Fruit fly (Drosophila melanogaster) whole organism, embryonic: Measurements from ENCODE around the gene CG32281.
A peak's percentile ranks its signal among the peaks of the same experiment; 100 is the strongest.

Source experiments
- Ada2b ChIP-seq: fragments of 200-800 bp; sonication (Bioruptor generic); IDR thresholded peaks from 2 replicates; pipeline ENCODE4 v1.3.6; 2022; ENCODE audit warnings: missing biosample characterization, missing genetic modification characterization
- B-H1 ChIP-seq: fragments of 200-800 bp; sonication (Bioruptor generic); IDR thresholded peaks from 3 replicates; pipeline ENCODE4 v1.3.6; 2022; ENCODE audit warnings: missing biosample characterization, missing genetic modification characterization
- CG10654 ChIP-seq: fragments of 200-800 bp; sonication (Bioruptor generic); optimal IDR thresholded peaks from 2 replicates; lab custom pipeline; 2016; ENCODE audit warnings: missing biosample characterization, missing genetic modification characterization
- CG11247 ChIP-seq: fragments of 200-800 bp; sonication (Bioruptor generic); IDR thresholded peaks from 2 replicates; pipeline ENCODE4 v1.3.6; 2022; ENCODE audit warnings: missing biosample characterization, missing genetic modification characterization
- CG12104 ChIP-seq: fragments of 200-800 bp; sonication (Bioruptor generic); optimal IDR thresholded peaks from 3 replicates; lab custom pipeline; 2016; ENCODE audit warnings: missing biosample characterization, missing genetic modification characterization
- CG1233 ChIP-seq: fragments of 200-800 bp; sonication (Bioruptor generic); optimal IDR thresholded peaks from 4 replicates; lab custom pipeline; 2018; ENCODE audit warnings: missing biosample characterization, mild to moderate bottlenecking, missing genetic modification characterization
- CG12391 ChIP-seq: fragments of 200-800 bp; sonication (Bioruptor generic); optimal IDR thresholded peaks from 3 replicates; lab custom pipeline; 2018; ENCODE audit warnings: missing biosample characterization, mild to moderate bottlenecking, missing genetic modification characterization, moderate library complexity
- CG15696 ChIP-seq: fragments of 200-800 bp; sonication (Bioruptor generic); optimal IDR thresholded peaks from 2 replicates; lab custom pipeline; 2019; ENCODE audit warnings: missing biosample characterization, mild to moderate bottlenecking, missing genetic modification characterization, moderate library complexity
- CG1647 ChIP-seq: fragments of 200-800 bp; sonication (Bioruptor generic); optimal IDR thresholded peaks from 3 replicates; lab custom pipeline; 2016; ENCODE audit warnings: missing biosample characterization, missing genetic modification characterization
- CG17359 ChIP-seq: fragments of 200-800 bp; sonication (Bioruptor generic); optimal IDR thresholded peaks from 3 replicates; lab custom pipeline; 2018; ENCODE audit warnings: missing biosample characterization, mild to moderate bottlenecking, missing genetic modification characterization, moderate library complexity
- CG17802 ChIP-seq: fragments of 200-800 bp; sonication (Bioruptor generic); optimal IDR thresholded peaks from 2 replicates; lab custom pipeline; 2018; ENCODE audit warnings: missing biosample characterization, mild to moderate bottlenecking, missing genetic modification characterization, moderate library complexity
- CG2678 ChIP-seq: fragments of 200-800 bp; sonication (Bioruptor generic); optimal IDR thresholded peaks from 3 replicates; lab custom pipeline; 2019; ENCODE audit warnings: missing biosample characterization, mild to moderate bottlenecking, missing genetic modification characterization, moderate library complexity
- CG32767 ChIP-seq: fragments of 200-800 bp; sonication (Bioruptor generic); IDR thresholded peaks from 2 replicates; pipeline ENCODE4 v1.3.6; 2022; ENCODE audit warnings: missing biosample characterization, missing genetic modification characterization
- CG3847 ChIP-seq: fragments of 200-800 bp; sonication (Bioruptor generic); IDR thresholded peaks from 2 replicates; pipeline ENCODE4 v1.3.6; 2022; ENCODE audit warnings: missing biosample characterization, missing genetic modification characterization
- CG42726 ChIP-seq: fragments of 200-800 bp; sonication (Bioruptor generic); IDR thresholded peaks from 2 replicates; pipeline ENCODE4 v1.3.6; 2022; ENCODE audit warnings: missing biosample characterization, missing genetic modification characterization; ENCODE audit not compliant: partially characterized antibody
- CG4730 ChIP-seq: fragments of 200-800 bp; sonication (Bioruptor generic); IDR thresholded peaks from 2 replicates; pipeline ENCODE4 v1.3.6; 2022; ENCODE audit warnings: missing biosample characterization, missing genetic modification characterization
- CG6272 ChIP-seq: fragments of 200-800 bp; sonication (Bioruptor generic); IDR thresholded peaks from 2 replicates; pipeline ENCODE4 v1.3.6; 2022; ENCODE audit warnings: missing biosample characterization, missing genetic modification characterization
- CHES-1-like ChIP-seq: fragments of 200-800 bp; sonication (Bioruptor generic); optimal IDR thresholded peaks from 2 replicates; lab custom pipeline; 2016; ENCODE audit warnings: missing biosample characterization, missing genetic modification characterization
- Doc2 ChIP-seq: fragments of 200-800 bp; sonication (Bioruptor generic); IDR thresholded peaks from 2 replicates; pipeline ENCODE4 v1.3.6; 2022; ENCODE audit warnings: missing biosample characterization, missing genetic modification characterization
- E2f2 ChIP-seq: fragments of 200-800 bp; sonication (Bioruptor generic); IDR thresholded peaks from 2 replicates; pipeline ENCODE4 v1.3.6; 2022; ENCODE audit warnings: missing biosample characterization, missing genetic modification characterization
- Elba2 ChIP-seq: fragments of 200-800 bp; sonication (Bioruptor generic); optimal IDR thresholded peaks from 3 replicates; lab custom pipeline; 2016; ENCODE audit warnings: missing biosample characterization, missing genetic modification characterization
- GATAe ChIP-seq: fragments of 200-800 bp; sonication (Bioruptor generic); conservative IDR thresholded peaks from 2 replicates; pipeline ENCODE4 v1.3.6; 2022; ENCODE audit warnings: missing biosample characterization, missing genetic modification characterization
- HHEX ChIP-seq: fragments of 200-800 bp; sonication (Bioruptor generic); optimal IDR thresholded peaks from 3 replicates; lab custom pipeline; 2017; ENCODE audit warnings: missing biosample characterization, mild to moderate bottlenecking, missing genetic modification characterization, missing genetic modification reagents
- MBD-R2 ChIP-seq: fragments of 200-800 bp; sonication (Bioruptor generic); IDR thresholded peaks from 2 replicates; pipeline ENCODE4 v1.3.6; 2022; ENCODE audit warnings: missing biosample characterization, missing genetic modification characterization
- Nf-YB ChIP-seq: fragments of 200-800 bp; sonication (Bioruptor generic); optimal IDR thresholded peaks from 3 replicates; lab custom pipeline; 2019; ENCODE audit warnings: missing biosample characterization, mild to moderate bottlenecking, missing genetic modification characterization, moderate library complexity
- PHDP ChIP-seq: fragments of 200-800 bp; sonication (Bioruptor generic); optimal IDR thresholded peaks from 3 replicates; lab custom pipeline; 2018; ENCODE audit warnings: missing biosample characterization, mild to moderate bottlenecking, missing genetic modification characterization, moderate library complexity
- Sox100B ChIP-seq: fragments of 200-800 bp; sonication (Bioruptor generic); optimal IDR thresholded peaks from 3 replicates; lab custom pipeline; 2018; ENCODE audit warnings: missing biosample characterization, mild to moderate bottlenecking, missing genetic modification characterization
- Usf ChIP-seq: fragments of 200-800 bp; sonication (Bioruptor generic); optimal IDR thresholded peaks from 2 replicates; lab custom pipeline; 2017; ENCODE audit warnings: missing genotype, missing biosample characterization, missing genetic modification characterization
- Vsx1 ChIP-seq: fragments of 200-800 bp; sonication (Bioruptor generic); optimal IDR thresholded peaks from 2 replicates; lab custom pipeline; 2017; ENCODE audit warnings: missing biosample characterization, mild to moderate bottlenecking, missing genetic modification characterization, missing genetic modification reagents
- bab2 ChIP-seq: fragments of 200-800 bp; sonication (Bioruptor generic); optimal IDR thresholded peaks from 2 replicates; lab custom pipeline; 2016; ENCODE audit warnings: missing biosample characterization, missing genetic modification characterization
- br ChIP-seq: fragments of >200 bp; optimal IDR thresholded peaks from 2 replicates; lab custom pipeline; 2017
- caup ChIP-seq: fragments of 200-800 bp; sonication (Bioruptor generic); optimal IDR thresholded peaks from 3 replicates; lab custom pipeline; 2017; ENCODE audit warnings: missing biosample characterization, mild to moderate bottlenecking, missing genetic modification characterization, moderate library complexity; ENCODE audit not compliant: severe bottlenecking
- chn ChIP-seq: fragments of 200-800 bp; sonication (Bioruptor generic); optimal IDR thresholded peaks from 2 replicates; lab custom pipeline; 2016; ENCODE audit warnings: missing biosample characterization, missing genetic modification characterization
- ems ChIP-seq: fragments of 200-800 bp; sonication (Bioruptor generic); optimal IDR thresholded peaks from 3 replicates; lab custom pipeline; 2016; ENCODE audit warnings: missing biosample characterization, missing genetic modification characterization
- fru ChIP-seq: fragments of >200 bp; optimal IDR thresholded peaks from 2 replicates; lab custom pipeline; 2017
- gem ChIP-seq: fragments of 200-800 bp; sonication (Bioruptor generic); optimal IDR thresholded peaks from 2 replicates; lab custom pipeline; 2019; ENCODE audit warnings: missing biosample characterization, mild to moderate bottlenecking, missing genetic modification characterization, moderate library complexity
- gsb ChIP-seq: fragments of 200-800 bp; sonication (Bioruptor generic); IDR thresholded peaks from 2 replicates; pipeline ENCODE4 v1.3.6; 2022; ENCODE audit warnings: missing biosample characterization, missing genetic modification characterization
- gsb-n ChIP-seq: fragments of 200-800 bp; sonication (Bioruptor generic); optimal IDR thresholded peaks from 3 replicates; lab custom pipeline; 2018; ENCODE audit warnings: missing biosample characterization, mild to moderate bottlenecking, missing genetic modification characterization
- jumu ChIP-seq: fragments of 200-800 bp; sonication (Bioruptor generic); optimal IDR thresholded peaks from 3 replicates; lab custom pipeline; 2016; ENCODE audit warnings: missing biosample characterization, missing genetic modification characterization
- knrl ChIP-seq: fragments of 200-800 bp; sonication (Bioruptor generic); IDR thresholded peaks from 3 replicates; pipeline ENCODE4 v1.3.6; 2022; ENCODE audit warnings: missing biosample characterization, missing genetic modification characterization; ENCODE audit not compliant: partially characterized antibody
- mld ChIP-seq: fragments of 200-800 bp; sonication (Bioruptor generic); IDR thresholded peaks from 3 replicates; pipeline ENCODE4 v1.3.6; 2022; ENCODE audit warnings: missing biosample characterization, missing genetic modification characterization; ENCODE audit not compliant: partially characterized antibody
- nerfin-1 ChIP-seq: fragments of 200-800 bp; sonication (Bioruptor generic); optimal IDR thresholded peaks from 3 replicates; lab custom pipeline; 2019; ENCODE audit warnings: missing biosample characterization, mild to moderate bottlenecking, missing genetic modification characterization, moderate library complexity
- pan ChIP-seq, 4 experiments: fragments of >200 bp in 3 of 4; fragments of 200-800 bp in 1 of 4; sonication (Bioruptor generic) in 1 of 4; optimal IDR thresholded peaks in 3 of 4; IDR thresholded peaks in 1 of 4; 2 replicates each; pipeline versions ENCODE4 v1.3.6 to Lab custom; 2017 to 2022; ENCODE audit warnings: missing biosample characterization in 2 of 4, missing genetic modification characterization in 2 of 4, mixed read lengths in 1 of 4
- pb ChIP-seq: fragments of 200-800 bp; sonication (Bioruptor generic); optimal IDR thresholded peaks from 3 replicates; lab custom pipeline; 2016; ENCODE audit warnings: missing biosample characterization, missing genetic modification characterization
- pzg ChIP-seq: fragments of 200-800 bp; sonication (Bioruptor generic); optimal IDR thresholded peaks from 3 replicates; lab custom pipeline; 2018; ENCODE audit warnings: missing biosample characterization, mild to moderate bottlenecking, missing genetic modification characterization, moderate library complexity
- run ChIP-seq: fragments of 200-800 bp; sonication (Bioruptor generic); optimal IDR thresholded peaks from 3 replicates; lab custom pipeline; 2018; ENCODE audit warnings: missing biosample characterization, mild to moderate bottlenecking, missing genetic modification characterization
- slp2 ChIP-seq: fragments of 200-800 bp; sonication (Bioruptor generic); optimal IDR thresholded peaks from 2 replicates; lab custom pipeline; 2016; ENCODE audit warnings: missing biosample characterization, missing genetic modification characterization
- sqz ChIP-seq: fragments of 200-800 bp; sonication (Bioruptor generic); optimal IDR thresholded peaks from 3 replicates; lab custom pipeline; 2018; ENCODE audit warnings: missing biosample characterization, mild to moderate bottlenecking, missing genetic modification characterization
- sug ChIP-seq: fragments of 200-800 bp; optimal IDR thresholded peaks from 2 replicates; lab custom pipeline; 2019; ENCODE audit warnings: missing biosample characterization, mild to moderate bottlenecking, missing genetic modification characterization, moderate library complexity
- tap ChIP-seq: fragments of 200-800 bp; optimal IDR thresholded peaks from 3 replicates; lab custom pipeline; 2019; ENCODE audit warnings: missing biosample characterization, mild to moderate bottlenecking, missing genetic modification characterization, moderate library complexity
- ttk ChIP-seq: fragments of 200-800 bp; sonication (Bioruptor generic); IDR thresholded peaks from 2 replicates; pipeline ENCODE4 v2.1.2; 2022; ENCODE audit warnings: missing biosample characterization, missing genetic modification characterization
- yki ChIP-seq: fragments of >200 bp; optimal IDR thresholded peaks from 3 replicates; lab custom pipeline; 2018

The CG32281 gene

dm6 chr3L:3164951-3165350 is 4.2 kb upstream of the CG32281 start, which contains the start of gene CG32280 (continued):
- TF ChIP-seq caup (peak; percentile 50), yki (lab: Kevin White, UChicago) (no peak), slp2 (peak; percentile 24), tap (tag; lab: Kevin White, UChicago) (no peak), gsb (GFP tag; lab: Robert Waterston, UW) (no peak), pan (optimal IDR thresholded peaks at IDR 0.05; lab: Kevin White, UChicago) (no peak), pan (GFP tag; optimal IDR thresholded peaks at IDR 0.05 in 1 of 2, IDR thresholded peaks at IDR 0.05 in 1 of 2) (no peak), B-H1 (GFP tag; lab: Robert Waterston, UW) (no peak), gem (tag; lab: Kevin White, UChicago) (no peak), PHDP (tag; lab: Kevin White, UChicago) (peak; percentile 4), mld (GFP tag; lab: Robert Waterston, UW) (peak; percentile 73; the same call in 1 of the 3 replicates), Vsx1 (GFP tag; lab: Kevin White, UChicago) (no peak), chn (no peak), ems (GFP tag; lab: Kevin White, UChicago) (peak; percentile 22), CG17802 (tag; lab: Kevin White, UChicago) (no peak), CG2678 (no peak), Ada2b (GFP tag; lab: Robert Waterston, UW) (no peak), E2f2 (peak; percentile 45; the same call in 1 of the 2 replicates), pzg (peak; percentile 91), CG17359 (tag; lab: Kevin White, UChicago) (no peak), CG32767 (GFP tag; lab: Robert Waterston, UW) (no peak), bab2 (GFP tag; lab: Kevin White, UChicago) (no peak), nerfin-1 (tag; lab: Kevin White, UChicago) (peak; percentile 58), HHEX (peak; percentile 47), br (lab: Kevin White, UChicago) (no peak), Nf-YB (GFP tag; lab: Kevin White, UChicago) (no peak), CG6272 (GFP tag; lab: Robert Waterston, UW) (0 out of 2 replicates have a peak, but pooled peaks have one; percentile 36), GATAe (GFP tag; lab: Robert Waterston, UW) (no peak), CG12391 (tag; lab: Kevin White, UChicago) (peak; percentile 23), gsb-n (tag; lab: Kevin White, UChicago) (no peak), pb (GFP tag; lab: Kevin White, UChicago) (peak; percentile 7), CG11247 (GFP tag; lab: Robert Waterston, UW) (no peak), Sox100B (no peak), knrl (GFP tag; lab: Robert Waterston, UW) (peak; percentile 80), ttk (0 out of 2 replicates have a peak, but pooled peaks have one; percentile 7), sug (peak; percentile 22), CG42726 (peak; percentile 76; the same call in 1 of the 2 replicates), CG4730 (GFP tag; lab: Robert Waterston, UW) (no peak), fru (lab: Kevin White, UChicago) (no peak), MBD-R2 (GFP tag; lab: Robert Waterston, UW) (peak; percentile 82), CG15696 (tag; lab: Kevin White, UChicago) (no peak), sqz (GFP tag; lab: Kevin White, UChicago) (no peak), CG1233 (GFP tag; lab: Kevin White, UChicago) (no peak), CG3847 (GFP tag; lab: Robert Waterston, UW) (peak; percentile 41; the same call in 1 of the 2 replicates), CG12104 (GFP tag; lab: Kevin White, UChicago) (no peak), run (tag; lab: Kevin White, UChicago) (no peak), CG1647 (no peak), Doc2 (no peak), CG10654 (GFP tag; lab: Kevin White, UChicago) (no peak), Elba2 (GFP tag; lab: Kevin White, UChicago) (no peak), CHES-1-like (GFP tag; lab: Kevin White, UChicago) (no peak), jumu (GFP tag; lab: Kevin White, UChicago) (peak; percentile 21), Usf (GFP tag; lab: Kevin White, UChicago) (no peak)
